Fruit fly (Drosophila melanogaster): Measurements from ENCODE around the gene CG31663.

Gene CG31663

DNA sequence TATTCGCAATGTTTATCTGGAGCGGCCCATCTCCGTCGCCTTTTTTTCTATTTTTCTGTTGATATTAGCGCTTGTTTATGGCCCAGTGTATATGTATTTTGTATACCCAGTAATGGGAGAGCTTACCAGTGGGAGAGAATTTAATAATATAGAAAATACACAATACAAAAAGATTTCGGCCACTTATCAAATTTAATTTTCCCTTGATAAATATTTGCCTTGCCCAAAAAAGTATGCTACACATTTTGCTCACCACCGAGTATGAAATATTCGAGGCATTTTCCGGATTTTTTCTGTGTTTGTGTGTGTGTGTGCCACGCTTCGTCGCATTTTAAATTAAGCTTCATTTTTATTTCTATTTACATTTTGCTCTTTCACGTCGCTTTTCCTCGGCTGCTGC, 42.3 kb downstream of the CG31663 start:
- TF ChIP-seq psq (optimal IDR thresholded peaks at IDR 0.05) (no peak), pan (optimal IDR thresholded peaks at IDR 0.05) (no peak), Dll (optimal IDR thresholded peaks at IDR 0.05) (no peak), CG8478 (optimal IDR thresholded peaks at IDR 0.05) (no peak), usp (GFP tag; optimal IDR thresholded peaks at IDR 0.05) (no peak), EcR (GFP tag; optimal IDR thresholded peaks at IDR 0.05) (no peak)

- TF ChIP-seq psq (optimal IDR thresholded peaks at IDR 0.05) (no peak), pan (optimal IDR thresholded peaks at IDR 0.05) (no peak), usp (GFP tag; optimal IDR thresholded peaks at IDR 0.05) (no peak), EcR (GFP tag; optimal IDR thresholded peaks at IDR 0.05) (no peak), Dll (optimal IDR thresholded peaks at IDR 0.05) (no peak), CG8478 (optimal IDR thresholded peaks at IDR 0.05) (no peak)
These were observed 43.4 kb downstream of the CG31663 start for dm6 chr2L:1837717-1838368.

DNA sequence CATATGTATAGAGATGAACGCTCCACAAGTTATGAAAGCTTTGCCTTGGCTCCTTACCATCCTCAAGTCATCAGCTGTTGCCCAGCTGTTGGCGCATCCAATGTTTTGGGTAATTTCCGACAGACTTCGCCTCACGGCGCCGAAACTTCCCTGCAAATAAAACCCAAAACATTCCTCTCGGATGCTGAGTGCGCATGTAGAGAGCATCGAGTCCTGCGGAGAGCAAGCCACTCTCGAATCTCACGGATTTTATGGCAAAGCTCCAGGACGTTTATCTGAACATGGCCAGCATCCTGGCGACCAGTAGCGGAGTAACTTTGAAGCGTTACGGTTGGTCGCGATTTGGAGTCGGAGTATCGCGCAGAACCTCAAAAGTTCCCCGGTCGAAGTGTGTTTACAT, 45.0 kb downstream of the CG31663 start, which contains the start of gene wry:
Gene wry, plus strand, starts transcription at position 301 of the 400 bp plus-strand sequence.
- no peak for TF ChIP-seq psq (optimal IDR thresholded peaks at IDR 0.05)
- no peak for TF ChIP-seq pan (optimal IDR thresholded peaks at IDR 0.05)
- TF ChIP-seq usp (GFP tag; optimal IDR thresholded peaks at IDR 0.05), result no peak
- TF ChIP-seq EcR (GFP tag; optimal IDR thresholded peaks at IDR 0.05), result no peak
- no peak for TF ChIP-seq Dll (optimal IDR thresholded peaks at IDR 0.05)
- TF ChIP-seq CG8478 (optimal IDR thresholded peaks at IDR 0.05), result no peak

DNA sequence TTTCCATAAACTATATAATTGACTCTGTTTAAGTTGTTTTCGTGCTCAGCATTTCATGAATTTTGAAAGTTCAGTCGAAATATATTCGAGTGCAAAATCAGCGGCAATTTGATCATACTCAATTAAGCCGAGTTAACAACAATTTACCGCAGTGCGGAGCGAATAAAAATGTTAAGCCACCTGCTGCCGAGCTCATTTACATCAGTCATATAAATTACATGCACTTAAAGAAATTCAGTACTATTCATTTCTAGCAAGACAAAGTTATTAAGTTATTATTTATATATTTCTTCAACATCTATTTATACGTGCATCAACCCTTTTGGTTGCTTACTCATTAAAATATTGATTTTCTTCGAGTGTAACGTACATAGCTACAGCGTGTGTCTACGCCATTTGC, 48.8 kb downstream of the CG31663 start, which contains the start of gene c-cup:
Gene c-cup, minus strand, starts transcription at position 101 of the 400 bp plus-strand sequence.
- TF ChIP-seq pan (optimal IDR thresholded peaks at IDR 0.05) (no peak), Dll (optimal IDR thresholded peaks at IDR 0.05) (no peak), psq (optimal IDR thresholded peaks at IDR 0.05) (no peak), EcR (GFP tag; optimal IDR thresholded peaks at IDR 0.05) (no peak), usp (GFP tag; optimal IDR thresholded peaks at IDR 0.05) (no peak), CG8478 (optimal IDR thresholded peaks at IDR 0.05) (no peak)

DNA sequence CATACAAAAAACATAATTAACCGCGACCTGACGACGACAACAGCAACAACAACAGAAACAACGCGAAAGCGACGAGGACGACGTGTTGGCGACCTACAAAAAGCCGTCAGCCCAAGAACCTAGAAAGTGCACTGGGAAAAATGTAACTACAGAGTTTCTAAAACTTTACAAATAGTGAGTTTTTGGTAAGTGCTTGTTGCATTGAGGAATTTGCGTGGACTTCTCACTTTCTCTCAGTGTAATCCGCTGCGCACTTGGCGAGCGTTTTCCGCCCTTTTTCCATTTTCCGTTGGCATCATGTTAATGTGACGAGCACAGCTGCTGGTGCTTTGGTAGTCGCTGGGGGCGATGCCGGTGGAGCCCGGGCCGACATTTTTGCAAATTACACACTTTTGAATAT, 53.0 kb downstream of the CG31663 start:
- no peak for TF ChIP-seq Dll (optimal IDR thresholded peaks at IDR 0.05)
- TF ChIP-seq CG8478 (optimal IDR thresholded peaks at IDR 0.05), result no peak
- no peak for TF ChIP-seq EcR (GFP tag; optimal IDR thresholded peaks at IDR 0.05)
- no peak for TF ChIP-seq psq (optimal IDR thresholded peaks at IDR 0.05)
- TF ChIP-seq pan (optimal IDR thresholded peaks at IDR 0.05), result no peak
- TF ChIP-seq usp (GFP tag; optimal IDR thresholded peaks at IDR 0.05), result no peak

DNA sequence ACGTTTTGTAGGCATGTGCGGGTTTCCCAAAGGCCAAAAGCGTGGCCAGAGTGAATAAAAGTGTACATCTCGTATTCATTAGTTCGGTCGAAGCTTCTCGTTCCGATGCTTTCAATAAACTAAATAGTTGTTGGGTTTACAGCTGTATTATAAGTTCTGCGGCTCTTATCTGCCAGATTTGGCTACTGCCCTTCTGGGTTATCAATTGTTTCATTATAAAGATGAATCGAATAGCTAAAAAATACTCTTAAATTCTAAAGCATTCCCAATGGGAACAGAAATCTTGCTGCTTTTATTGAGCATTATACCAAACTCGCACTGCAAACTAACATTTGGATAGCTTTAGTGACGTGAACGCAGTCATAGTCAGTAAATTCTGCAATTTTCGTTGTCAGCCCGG, 54.9 kb downstream of the CG31663 start, which contains the start of gene CG31664:
Gene CG31664, minus strand, starts transcription at position 101 of the 400 bp plus-strand sequence.
- no peak for TF ChIP-seq psq (optimal IDR thresholded peaks at IDR 0.05)
- TF ChIP-seq usp (GFP tag; optimal IDR thresholded peaks at IDR 0.05), result no peak
- no peak for TF ChIP-seq Dll (optimal IDR thresholded peaks at IDR 0.05)
- TF ChIP-seq CG8478 (optimal IDR thresholded peaks at IDR 0.05), result no peak
- TF ChIP-seq pan (optimal IDR thresholded peaks at IDR 0.05), result no peak
- TF ChIP-seq EcR (GFP tag; optimal IDR thresholded peaks at IDR 0.05), result no peak

DNA sequence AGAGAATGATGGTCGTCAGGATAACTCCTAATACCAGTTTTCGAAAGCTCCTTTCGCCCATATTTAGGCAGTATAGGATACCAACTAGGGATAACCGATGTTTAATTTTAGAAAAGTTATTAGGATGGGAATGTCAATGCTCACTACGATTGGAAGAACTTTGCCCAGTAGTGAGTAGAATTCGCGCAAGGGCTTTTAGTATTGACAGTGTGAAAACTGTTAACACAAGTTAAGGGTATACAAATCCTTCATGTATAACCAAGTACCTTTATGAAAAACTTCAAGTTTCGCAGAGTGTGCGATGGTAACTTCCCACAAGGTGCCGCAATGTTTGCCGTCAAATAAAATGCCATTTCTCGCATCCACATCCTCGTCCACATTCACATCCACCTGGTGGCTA, 58.0 kb downstream of the CG31663 start, which contains the start of gene CG31933:
Gene CG31933, minus strand, starts transcription at position 101 of the 400 bp plus-strand sequence.
- TF ChIP-seq Dll (optimal IDR thresholded peaks at IDR 0.05), result no peak
- no peak for TF ChIP-seq usp (GFP tag; optimal IDR thresholded peaks at IDR 0.05)
- no peak for TF ChIP-seq CG8478 (optimal IDR thresholded peaks at IDR 0.05)
- no peak for TF ChIP-seq EcR (GFP tag; optimal IDR thresholded peaks at IDR 0.05)
- TF ChIP-seq pan (optimal IDR thresholded peaks at IDR 0.05), result no peak
- TF ChIP-seq psq (optimal IDR thresholded peaks at IDR 0.05), result no peak

All from whole organism.